Worm (Caenorhabditis elegans) whole organism, L3 larva: ENCODE results near the gene Y57G11C.28.

Experiments
- fkh-10 ChIP-seq: sonication (generic microtip); optimal IDR thresholded peaks from 2 replicates; lab custom pipeline; 2017; ENCODE audit warnings: missing biosample characterization, missing genetic modification reagents, missing genetic modification characterization
- lin-15B ChIP-seq: fragments of 150-350 bp; optimal IDR thresholded peaks from 2 replicates; lab custom pipeline; 2014; ENCODE audit warnings: missing biosample characterization, missing genetic modification characterization
- ztf-11 ChIP-seq: fragments of 150-350 bp; optimal IDR thresholded peaks from 2 replicates; lab custom pipeline; 2014; ENCODE audit warnings: missing biosample characterization, missing genetic modification characterization

- TF ChIP-seq fkh-10 (GFP tag; lab: Kevin White, UChicago), result no peak
- TF ChIP-seq ztf-11, result no peak
- TF ChIP-seq lin-15B (tag; lab: Kevin White, UChicago), result no peak
These were observed 45.7 kb upstream of the Y57G11C.28 start for ce11 chrIV:14883812-14884211.
